Fruit fly (Drosophila melanogaster): ENCODE results near the gene htl.

- no peak for TF ChIP-seq GATAd (GFP tag; optimal IDR thresholded peaks at IDR 0.05)
- no peak for TF ChIP-seq Hr78 (GFP tag; optimal IDR thresholded peaks at IDR 0.05)
- TF ChIP-seq Myc (optimal IDR thresholded peaks at IDR 0.05) = peak; percentile 10
- no peak for TF ChIP-seq h (GFP tag; optimal IDR thresholded peaks at IDR 0.05)
- TF ChIP-seq HLH106 (tag; optimal IDR thresholded peaks at IDR 0.05) = no peak
- TF ChIP-seq foxo (GFP tag; optimal IDR thresholded peaks at IDR 0.05) = no peak
- TF ChIP-seq ey (GFP tag; optimal IDR thresholded peaks at IDR 0.05) = no peak
Observed at dm6 chr3R:18063168-18063792, 10.5 kb upstream of the htl start.

All from whole organism, wandering third instar larva.